Fruit fly (Drosophila melanogaster) whole organism, prepupa: ENCODE measurements around the gene Exn.

Source experiments
- CG31627 ChIP-seq: fragments of 200-800 bp; sonication (Bioruptor generic); optimal IDR thresholded peaks from 3 replicates; lab custom pipeline; 2016; ENCODE audit warnings: missing biosample characterization, missing genetic modification characterization
- CG32006 ChIP-seq: fragments of 200-800 bp; sonication (Bioruptor generic); optimal IDR thresholded peaks from 3 replicates; lab custom pipeline; 2017; ENCODE audit warnings: missing biosample characterization, mild to moderate bottlenecking, missing genetic modification characterization
- CG8119 ChIP-seq: fragments of 200-800 bp; sonication (Bioruptor generic); IDR thresholded peaks from 3 replicates; pipeline ENCODE4 v1.3.6; 2022; ENCODE audit warnings: missing biosample characterization, missing genetic modification characterization
- Met ChIP-seq: fragments of 200-800 bp; sonication (Bioruptor generic); optimal IDR thresholded peaks from 3 replicates; lab custom pipeline; 2016; ENCODE audit warnings: missing biosample characterization, missing genetic modification characterization
- Sox102F ChIP-seq: fragments of 200-800 bp; sonication (Bioruptor generic); optimal IDR thresholded peaks from 2 replicates; lab custom pipeline; 2016; ENCODE audit warnings: missing biosample characterization, mild to moderate bottlenecking, missing genetic modification characterization
- fd59A ChIP-seq: fragments of 200-800 bp; sonication (Bioruptor generic); optimal IDR thresholded peaks from 2 replicates; lab custom pipeline; 2017; ENCODE audit warnings: missing biosample characterization, mild to moderate bottlenecking, missing genetic modification characterization, missing genetic modification reagents
- fd85E ChIP-seq: fragments of 200-800 bp; sonication (Bioruptor generic); optimal IDR thresholded peaks from 3 replicates; lab custom pipeline; 2016; ENCODE audit warnings: missing biosample characterization, missing genetic modification characterization

- TF ChIP-seq CG32006 (GFP tag; lab: Kevin White, UChicago) (no peak), CG31627 (GFP tag; lab: Kevin White, UChicago) (no peak), fd85E (no peak), Sox102F (GFP tag; lab: Kevin White, UChicago) (no peak), CG8119 (GFP tag; lab: Robert Waterston, UW) (no peak), fd59A (no peak), Met (GFP tag; lab: Kevin White, UChicago) (no peak)
These were observed 31.0 kb upstream of the Exn start, which contains the start of gene CG13022 for dm6 chr3L:16938852-16939251.
